Worm (Caenorhabditis elegans) whole organism, L3 larva: Measurements from ENCODE around the gene csc-1.
A peak's percentile ranks its signal among the peaks of the same experiment; 100 is the strongest.

Experiments used
- aly-2 ChIP-seq: fragments of 150-350 bp; optimal IDR thresholded peaks from 2 replicates; lab custom pipeline; 2014; ENCODE audit warnings: missing biosample characterization, missing genetic modification characterization
- ceh-16 ChIP-seq: sonication (generic microtip); optimal IDR thresholded peaks from 2 replicates; lab custom pipeline; 2017; ENCODE audit warnings: missing biosample characterization, missing genetic modification characterization
- ceh-82 ChIP-seq: fragments of 150-350 bp; optimal IDR thresholded peaks from 2 replicates; lab custom pipeline; 2014; ENCODE audit warnings: missing biosample characterization, missing genetic modification characterization
- ceh-9 ChIP-seq: sonication (generic microtip); optimal IDR thresholded peaks from 2 replicates; lab custom pipeline; 2018; ENCODE audit warnings: missing biosample characterization, missing genetic modification characterization
- daf-12 ChIP-seq: fragments of 150-350 bp; optimal IDR thresholded peaks from 2 replicates; lab custom pipeline; 2014; ENCODE audit warnings: missing biosample characterization, missing genetic modification reagents, missing genetic modification characterization
- elt-1 ChIP-seq: fragments of 150-350 bp; optimal IDR thresholded peaks from 2 replicates; lab custom pipeline; 2014; ENCODE audit warnings: missing biosample characterization, missing genetic modification characterization
- elt-2 ChIP-seq: sonication (generic microtip); optimal IDR thresholded peaks from 2 replicates; lab custom pipeline; 2016; ENCODE audit warnings: missing genetic modification reagents, mild to moderate bottlenecking, missing genetic modification characterization, missing compliant biosample characterization
- elt-3 ChIP-seq, 3 experiments: fragments of 150-350 bp in 1 of 3; sonication (generic microtip) in 2 of 3; optimal IDR thresholded peaks; 2 replicates in 2 of 3; 4 replicates in 1 of 3; lab custom pipeline; 2014 to 2017; ENCODE audit warnings: missing biosample characterization in 3 of 3, missing genetic modification characterization in 3 of 3
- eor-1 ChIP-seq, 2 experiments: fragments of 150-350 bp; optimal IDR thresholded peaks; 2 replicates each; lab custom pipeline; 2014 to 2018; ENCODE audit warnings: missing biosample characterization in 2 of 2, missing genetic modification characterization in 2 of 2
- fkh-2 ChIP-seq: fragments of 150-350 bp; optimal IDR thresholded peaks from 2 replicates; lab custom pipeline; 2014; ENCODE audit warnings: missing biosample characterization, missing genetic modification reagents, missing genetic modification characterization
- hmg-11 ChIP-seq: sonication (generic microtip); optimal IDR thresholded peaks from 2 replicates; lab custom pipeline; 2016; ENCODE audit warnings: missing genetic modification characterization, missing compliant biosample characterization
- jun-1 ChIP-seq: fragments of 150-350 bp; optimal IDR thresholded peaks from 2 replicates; lab custom pipeline; 2014; ENCODE audit warnings: missing biosample characterization, missing genetic modification reagents, missing genetic modification characterization
- lin-15B ChIP-seq: fragments of 150-350 bp; optimal IDR thresholded peaks from 2 replicates; lab custom pipeline; 2014; ENCODE audit warnings: missing biosample characterization, missing genetic modification characterization
- lin-39 ChIP-seq: fragments of 150-350 bp; optimal IDR thresholded peaks from 2 replicates; lab custom pipeline; 2018; ENCODE audit warnings: missing biosample characterization, missing genetic modification reagents, missing genetic modification characterization
- lsy-12 ChIP-seq: sonication (generic microtip); optimal IDR thresholded peaks from 2 replicates; lab custom pipeline; 2016; ENCODE audit warnings: mild to moderate bottlenecking, missing genetic modification characterization, missing compliant biosample characterization
- mdl-1 ChIP-seq: fragments of 150-350 bp; optimal IDR thresholded peaks from 2 replicates; lab custom pipeline; 2014; ENCODE audit warnings: missing biosample characterization, missing genetic modification characterization
- mml-1 ChIP-seq: fragments of 150-350 bp; sonication (generic microtip); optimal IDR thresholded peaks from 3 replicates; lab custom pipeline; 2014; ENCODE audit warnings: missing biosample characterization, missing genetic modification characterization
- nfya-1 ChIP-seq: sonication (generic microtip); optimal IDR thresholded peaks from 2 replicates; lab custom pipeline; 2017; ENCODE audit warnings: missing genetic modification characterization, mild to moderate bottlenecking, missing compliant biosample characterization, antibody characterized with exemption, moderate library complexity; ENCODE audit not compliant: insufficient read depth
- nhr-11 ChIP-seq: fragments of 150-350 bp; optimal IDR thresholded peaks from 2 replicates; lab custom pipeline; 2014; ENCODE audit warnings: missing biosample characterization, missing genetic modification characterization
- nhr-12 ChIP-seq: fragments of 150-350 bp; optimal IDR thresholded peaks from 2 replicates; lab custom pipeline; 2014; ENCODE audit warnings: missing biosample characterization, missing genetic modification characterization
- nhr-23 ChIP-seq: fragments of 150-350 bp; optimal IDR thresholded peaks from 2 replicates; lab custom pipeline; 2014; ENCODE audit warnings: missing biosample characterization, missing genetic modification reagents, missing genetic modification characterization
- nhr-237 ChIP-seq: fragments of 150-350 bp; optimal IDR thresholded peaks from 2 replicates; lab custom pipeline; 2014; ENCODE audit warnings: missing biosample characterization, missing genetic modification characterization
- nhr-25 ChIP-seq: sonication (generic microtip); optimal IDR thresholded peaks from 2 replicates; lab custom pipeline; 2017; ENCODE audit warnings: missing biosample characterization, missing genetic modification characterization
- nhr-28 ChIP-seq: fragments of 150-350 bp; optimal IDR thresholded peaks from 2 replicates; lab custom pipeline; 2014; ENCODE audit warnings: missing biosample characterization, missing genetic modification characterization
- nhr-43 ChIP-seq: sonication (generic microtip); optimal IDR thresholded peaks from 2 replicates; lab custom pipeline; 2016; ENCODE audit warnings: mild to moderate bottlenecking, missing genetic modification characterization, missing compliant biosample characterization; ENCODE audit not compliant: poor library complexity, severe bottlenecking
- nhr-67 ChIP-seq: fragments of 150-350 bp; optimal IDR thresholded peaks from 2 replicates; lab custom pipeline; 2014; ENCODE audit warnings: missing biosample characterization, missing genetic modification characterization
- nhr-77 ChIP-seq: fragments of 150-350 bp; optimal IDR thresholded peaks from 2 replicates; lab custom pipeline; 2014; ENCODE audit warnings: missing biosample characterization, missing genetic modification characterization
- pha-4 ChIP-seq: fragments of 150-350 bp; optimal IDR thresholded peaks from 2 replicates; lab custom pipeline; 2014; ENCODE audit warnings: missing biosample characterization, missing genetic modification reagents, missing genetic modification characterization
- sea-2 ChIP-seq: fragments of 150-350 bp; sonication (generic microtip); optimal IDR thresholded peaks from 4 replicates; lab custom pipeline; 2014; ENCODE audit warnings: missing biosample characterization, missing genetic modification reagents, missing genetic modification characterization
- snpc-4 ChIP-seq: fragments of 150-350 bp; optimal IDR thresholded peaks from 2 replicates; lab custom pipeline; 2014; ENCODE audit warnings: missing biosample characterization, missing genetic modification characterization
- unc-39 ChIP-seq: sonication (generic microtip); optimal IDR thresholded peaks from 4 replicates; lab custom pipeline; 2017; ENCODE audit warnings: missing biosample characterization, missing genetic modification characterization
- unc-62 ChIP-seq: fragments of 150-350 bp; sonication (generic microtip); optimal IDR thresholded peaks from 4 replicates; lab custom pipeline; 2014; ENCODE audit warnings: missing biosample characterization, missing genetic modification reagents, missing genetic modification characterization
- zag-1 ChIP-seq: fragments of 150-350 bp; optimal IDR thresholded peaks from 2 replicates; lab custom pipeline; 2014; ENCODE audit warnings: missing biosample characterization, missing genetic modification characterization
- ztf-11 ChIP-seq: fragments of 150-350 bp; optimal IDR thresholded peaks from 2 replicates; lab custom pipeline; 2014; ENCODE audit warnings: missing biosample characterization, missing genetic modification characterization
- ztf-4 ChIP-seq: fragments of 150-350 bp; optimal IDR thresholded peaks from 2 replicates; lab custom pipeline; 2014; ENCODE audit warnings: missing biosample characterization, missing genetic modification characterization

csc-1 gene

ce11 chrII:13574395-13574794 lies 22.4 kb upstream of the csc-1 start:
- no peak for TF ChIP-seq snpc-4 (tag; lab: Kevin White, UChicago)
- no peak for TF ChIP-seq elt-1 (tag; lab: Kevin White, UChicago)
- TF ChIP-seq nhr-237 = no peak
- TF ChIP-seq jun-1 (tag; lab: Kevin White, UChicago) = no peak
- TF ChIP-seq ztf-11 (tag; lab: Kevin White, UChicago) = no peak
- no peak for TF ChIP-seq ceh-16 (tag; lab: Kevin White, UChicago)
- TF ChIP-seq ztf-4 (tag; lab: Kevin White, UChicago) = no peak
- no peak for TF ChIP-seq lin-15B
- TF ChIP-seq elt-3 (tag; optimal IDR thresholded peaks at IDR 0.05; lab: Kevin White, UChicago) = no peak
- TF ChIP-seq aly-2 (tag; lab: Kevin White, UChicago) = no peak
- no peak for TF ChIP-seq mdl-1
- TF ChIP-seq daf-12 = no peak
- no peak for TF ChIP-seq nhr-43 (tag; lab: Kevin White, UChicago)
- TF ChIP-seq eor-1 (tag; optimal IDR thresholded peaks at IDR 0.05; lab: Kevin White, UChicago) = no peak
- no peak for TF ChIP-seq nhr-23 (tag; lab: Kevin White, UChicago)
- TF ChIP-seq ceh-82 = no peak

ce11 chrII:13575018-13575948 lies 21.5 kb upstream of the csc-1 start, which contains the start of the genes mrpl-37 and lin-38:
TSS of gene mrpl-37 (minus strand) at chrII:13575068.
TSS of gene lin-38 (plus strand) at chrII:13575925.
- no peak for TF ChIP-seq nhr-43 (tag; lab: Kevin White, UChicago)
- no peak for TF ChIP-seq ztf-11 (tag; lab: Kevin White, UChicago)
- TF ChIP-seq nfya-1 (tag; lab: Kevin White, UChicago) = peak; percentile 83
- TF ChIP-seq sea-2 (GFP tag; lab: Kevin White, UChicago) = no peak
- peak; percentile 79 for TF ChIP-seq snpc-4 (tag; lab: Kevin White, UChicago)
- peak; percentile 72 for TF ChIP-seq hmg-11 (tag; lab: Kevin White, UChicago)
- TF ChIP-seq nhr-25 (tag; lab: Kevin White, UChicago) = peak; percentile 61
- peak; percentile 47 for TF ChIP-seq elt-2 (tag; lab: Kevin White, UChicago)
- TF ChIP-seq nhr-67 (tag; lab: Kevin White, UChicago) = no peak
- peak; percentile 51 for TF ChIP-seq elt-1 (tag; lab: Kevin White, UChicago)
- TF ChIP-seq pha-4 = peak; percentile 88
- TF ChIP-seq lin-15B = peak; percentile 97
- TF ChIP-seq lin-39 (tag; lab: Kevin White, UChicago) = peak; percentile 91
- TF ChIP-seq nhr-11 (tag; lab: Kevin White, UChicago) = no peak
- TF ChIP-seq nhr-23 (tag; lab: Kevin White, UChicago) = peak; percentile 67
- no peak for TF ChIP-seq unc-39 (tag; lab: Kevin White, UChicago)

- no peak for TF ChIP-seq lin-39 (tag; lab: Kevin White, UChicago)
- no peak for TF ChIP-seq lsy-12 (tag; lab: Kevin White, UChicago)
- no peak for TF ChIP-seq daf-12
- TF ChIP-seq zag-1 (tag; lab: Kevin White, UChicago) = no peak
- TF ChIP-seq fkh-2 = no peak
- no peak for TF ChIP-seq elt-3 (tag; optimal IDR thresholded peaks at IDR 0.05; lab: Kevin White, UChicago)
- TF ChIP-seq ceh-9 (tag; lab: Kevin White, UChicago) = no peak
- TF ChIP-seq nhr-23 (tag; lab: Kevin White, UChicago) = no peak
- no peak for TF ChIP-seq elt-1 (tag; lab: Kevin White, UChicago)
- no peak for TF ChIP-seq jun-1 (tag; lab: Kevin White, UChicago)
- no peak for TF ChIP-seq pha-4
- no peak for TF ChIP-seq unc-62 (GFP tag; lab: Kevin White, UChicago)
- TF ChIP-seq nfya-1 (tag; lab: Kevin White, UChicago) = no peak
Observed at ce11 chrII:13585655-13586170, 11.0 kb upstream of the csc-1 start, which contains the start of gene Y48E1B.8. TSS of gene Y48E1B.8 (plus strand) at chrII:13585705.

ce11 chrII:13590461-13590860 lies 6.3 kb upstream of the csc-1 start, which contains the start of gene clec-145:
TSS of gene clec-145 (minus strand) at chrII:13590561.
- TF ChIP-seq aly-2 (tag; lab: Kevin White, UChicago) (no peak), unc-39 (tag; lab: Kevin White, UChicago) (no peak), daf-12 (no peak), lin-39 (tag; lab: Kevin White, UChicago) (no peak), ceh-16 (tag; lab: Kevin White, UChicago) (no peak), nhr-12 (tag; lab: Kevin White, UChicago) (no peak), jun-1 (tag; lab: Kevin White, UChicago) (no peak), nhr-28 (tag; lab: Kevin White, UChicago) (no peak), nhr-25 (tag; lab: Kevin White, UChicago) (no peak), ceh-9 (tag; lab: Kevin White, UChicago) (no peak), nhr-77 (no peak), ztf-4 (tag; lab: Kevin White, UChicago) (no peak), mml-1 (tag; lab: Kevin White, UChicago) (no peak)
